Fruit fly (Drosophila melanogaster) whole organism, prepupa: ENCODE data around the gene CG43702.

Experiments
- CG10631 ChIP-seq: fragments of 200-800 bp; sonication (Bioruptor generic); optimal IDR thresholded peaks from 2 replicates; lab custom pipeline; 2016; ENCODE audit warnings: missing biosample characterization, missing genetic modification characterization
- CG11762 ChIP-seq: fragments of 200-800 bp; sonication (Bioruptor generic); optimal IDR thresholded peaks from 3 replicates; lab custom pipeline; 2016; ENCODE audit warnings: missing biosample characterization, missing genetic modification characterization; ENCODE audit not compliant: insufficient read depth
- CG15336 ChIP-seq: fragments of 200-800 bp; sonication (Bioruptor generic); IDR thresholded peaks from 2 replicates; pipeline ENCODE4 v1.3.6; 2022; ENCODE audit warnings: missing biosample characterization, missing genetic modification characterization
- CG1621 ChIP-seq: fragments of 200-800 bp; sonication (Bioruptor generic); optimal IDR thresholded peaks from 3 replicates; lab custom pipeline; 2018; ENCODE audit warnings: missing biosample characterization, mild to moderate bottlenecking, missing genetic modification characterization
- CG16779 ChIP-seq: fragments of 200-800 bp; sonication (Bioruptor generic); optimal IDR thresholded peaks from 3 replicates; lab custom pipeline; 2017; ENCODE audit warnings: missing biosample characterization, mild to moderate bottlenecking, missing genetic modification characterization
- CG3032 ChIP-seq: fragments of 200-800 bp; optimal IDR thresholded peaks from 2 replicates; lab custom pipeline; 2019; ENCODE audit warnings: missing biosample characterization, mild to moderate bottlenecking, missing genetic modification characterization, moderate library complexity
- CG32006 ChIP-seq: fragments of 200-800 bp; sonication (Bioruptor generic); optimal IDR thresholded peaks from 3 replicates; lab custom pipeline; 2017; ENCODE audit warnings: missing biosample characterization, mild to moderate bottlenecking, missing genetic modification characterization
- CG3919 ChIP-seq: fragments of 200-800 bp; sonication (Bioruptor generic); optimal IDR thresholded peaks from 3 replicates; lab custom pipeline; 2016; ENCODE audit warnings: missing biosample characterization, missing genetic modification characterization
- CG4318 ChIP-seq: fragments of 200-800 bp; sonication (Bioruptor generic); optimal IDR thresholded peaks from 3 replicates; lab custom pipeline; 2017; ENCODE audit warnings: missing biosample characterization, mild to moderate bottlenecking, missing genetic modification characterization
- CG6163 ChIP-seq: fragments of 200-800 bp; sonication (Bioruptor generic); IDR thresholded peaks from 3 replicates; pipeline ENCODE4 v1.3.6; 2022; ENCODE audit warnings: missing biosample characterization, missing genetic modification characterization
- CG6808 ChIP-seq: fragments of 200-800 bp; sonication (Bioruptor generic); optimal IDR thresholded peaks from 3 replicates; lab custom pipeline; 2017; ENCODE audit warnings: missing biosample characterization, missing genetic modification characterization, mild to moderate bottlenecking, moderate library complexity, missing genetic modification reagents
- CG6854 ChIP-seq: fragments of 200-800 bp; sonication (Bioruptor generic); optimal IDR thresholded peaks from 2 replicates; lab custom pipeline; 2017; ENCODE audit warnings: missing biosample characterization, mild to moderate bottlenecking, missing genetic modification characterization
- CG7368 ChIP-seq: fragments of 200-800 bp; sonication (Bioruptor generic); optimal IDR thresholded peaks from 3 replicates; lab custom pipeline; 2016; ENCODE audit warnings: missing biosample characterization, missing genetic modification characterization
- CG8119 ChIP-seq: fragments of 200-800 bp; sonication (Bioruptor generic); IDR thresholded peaks from 3 replicates; pipeline ENCODE4 v1.3.6; 2022; ENCODE audit warnings: missing biosample characterization, missing genetic modification characterization
- CG9139 ChIP-seq: fragments of 200-800 bp; sonication (Bioruptor generic); optimal IDR thresholded peaks from 3 replicates; lab custom pipeline; 2017; ENCODE audit warnings: missing biosample characterization, mild to moderate bottlenecking, missing genetic modification characterization
- Eip93F ChIP-seq: fragments of 200-800 bp; sonication (Bioruptor generic); optimal IDR thresholded peaks from 2 replicates; lab custom pipeline; 2016; ENCODE audit warnings: missing biosample characterization, mild to moderate bottlenecking, missing genetic modification characterization
- Ets96B ChIP-seq: fragments of 200-800 bp; optimal IDR thresholded peaks from 2 replicates; lab custom pipeline; 2019; ENCODE audit warnings: missing biosample characterization, mild to moderate bottlenecking, missing genetic modification characterization, moderate library complexity
- Gug ChIP-seq: fragments of 200-800 bp; sonication (Bioruptor generic); IDR thresholded peaks from 2 replicates; pipeline ENCODE4 v1.3.6; 2022; ENCODE audit warnings: missing biosample characterization, missing genetic modification characterization
- Hr38 ChIP-seq: sonication (Bioruptor generic); optimal IDR thresholded peaks from 2 replicates; lab custom pipeline; 2016; ENCODE audit warnings: missing biosample characterization, missing genetic modification characterization
- Hr4 ChIP-seq: fragments of 200-800 bp; sonication (Bioruptor generic); optimal IDR thresholded peaks from 3 replicates; lab custom pipeline; 2016; ENCODE audit warnings: missing biosample characterization, missing genetic modification characterization
- Lpt ChIP-seq: fragments of 200-800 bp; sonication (Bioruptor generic); optimal IDR thresholded peaks from 3 replicates; lab custom pipeline; 2016; ENCODE audit warnings: missing biosample characterization, missing genetic modification characterization
- Met ChIP-seq: fragments of 200-800 bp; sonication (Bioruptor generic); optimal IDR thresholded peaks from 3 replicates; lab custom pipeline; 2016; ENCODE audit warnings: missing biosample characterization, missing genetic modification characterization
- Smox ChIP-seq: fragments of 200-800 bp; sonication (Bioruptor generic); optimal IDR thresholded peaks from 3 replicates; lab custom pipeline; 2016; ENCODE audit warnings: missing biosample characterization, missing genetic modification characterization
- Sox14 ChIP-seq: fragments of 200-800 bp; sonication (Bioruptor generic); optimal IDR thresholded peaks from 3 replicates; lab custom pipeline; 2016; ENCODE audit warnings: missing biosample characterization, missing genetic modification characterization
- Sox15 ChIP-seq: fragments of 200-800 bp; sonication (Bioruptor generic); optimal IDR thresholded peaks from 3 replicates; lab custom pipeline; 2016; ENCODE audit warnings: missing biosample characterization, missing genetic modification characterization
- cyc ChIP-seq: fragments of 200-800 bp; sonication (Bioruptor generic); optimal IDR thresholded peaks from 3 replicates; lab custom pipeline; 2016; ENCODE audit warnings: missing biosample characterization, missing genetic modification characterization
- dac ChIP-seq: fragments of 200-800 bp; sonication (Bioruptor generic); optimal IDR thresholded peaks from 2 replicates; lab custom pipeline; 2017; ENCODE audit warnings: missing biosample characterization, mild to moderate bottlenecking, missing genetic modification characterization
- eg ChIP-seq: fragments of 200-800 bp; sonication (Bioruptor generic); IDR thresholded peaks from 3 replicates; pipeline ENCODE4 v1.3.6; 2022; ENCODE audit warnings: missing biosample characterization, missing genetic modification characterization
- esn ChIP-seq: fragments of 200-800 bp; sonication (Bioruptor generic); optimal IDR thresholded peaks from 2 replicates; lab custom pipeline; 2016; ENCODE audit warnings: missing biosample characterization, mild to moderate bottlenecking, missing genetic modification characterization, moderate library complexity
- fd85E ChIP-seq: fragments of 200-800 bp; sonication (Bioruptor generic); optimal IDR thresholded peaks from 3 replicates; lab custom pipeline; 2016; ENCODE audit warnings: missing biosample characterization, missing genetic modification characterization
- fkh ChIP-seq: fragments of 200-800 bp; sonication (Bioruptor generic); optimal IDR thresholded peaks from 3 replicates; lab custom pipeline; 2017; ENCODE audit warnings: missing biosample characterization, mild to moderate bottlenecking, missing genetic modification characterization, moderate library complexity
- lz ChIP-seq: fragments of 200-800 bp; sonication (Bioruptor generic); optimal IDR thresholded peaks from 3 replicates; lab custom pipeline; 2016; ENCODE audit warnings: missing biosample characterization, missing genetic modification characterization
- net ChIP-seq: fragments of 200-800 bp; sonication (Bioruptor generic); optimal IDR thresholded peaks from 3 replicates; lab custom pipeline; 2016; ENCODE audit warnings: missing biosample characterization, missing genetic modification characterization
- salr ChIP-seq, 2 experiments: fragments of 200-800 bp; sonication (Bioruptor generic); optimal IDR thresholded peaks; 3 replicates each; lab custom pipeline; 2016 to 2018; ENCODE audit warnings: missing biosample characterization in 2 of 2, missing genetic modification characterization in 2 of 2, mild to moderate bottlenecking in 1 of 2
- ss ChIP-seq, 2 experiments: fragments of 200-800 bp; sonication (Bioruptor generic); optimal IDR thresholded peaks; 2 replicates in 1 of 2; 3 replicates in 1 of 2; lab custom pipeline; 2017 to 2018; ENCODE audit warnings: mild to moderate bottlenecking in 2 of 2, missing biosample characterization in 2 of 2, missing genetic modification characterization in 2 of 2, moderate library complexity in 1 of 2
- svp ChIP-seq: fragments of 200-800 bp; sonication (Bioruptor generic); peaks from one replicate; lab custom pipeline; 2016; ENCODE audit warnings: missing biosample characterization, missing genetic modification characterization
- topi ChIP-seq: fragments of 200-800 bp; sonication (Bioruptor generic); optimal IDR thresholded peaks from 3 replicates; lab custom pipeline; 2016; ENCODE audit warnings: missing biosample characterization, missing genetic modification characterization
- vri ChIP-seq: fragments of 200-800 bp; sonication (Bioruptor generic); optimal IDR thresholded peaks from 3 replicates; lab custom pipeline; 2016; ENCODE audit warnings: missing biosample characterization, mild to moderate bottlenecking, missing genetic modification characterization

The CG43702 gene

dm6 chr3L:21342592-21342991 lies 44.1 kb downstream of the CG43702 start:
- TF ChIP-seq vri (GFP tag; lab: Kevin White, UChicago) (peak; percentile 91), CG16779 (no peak)

- TF ChIP-seq CG9139 (GFP tag; lab: Kevin White, UChicago) (no peak), CG4318 (GFP tag; lab: Kevin White, UChicago) (no peak), CG3919 (no peak), dac (GFP tag; lab: Kevin White, UChicago) (no peak), Hr4 (GFP tag; lab: Kevin White, UChicago) (no peak), eg (GFP tag; lab: Robert Waterston, UW) (no peak; the same call in 2 of the 3 replicates), net (GFP tag; lab: Kevin White, UChicago) (no peak), CG7368 (GFP tag; lab: Kevin White, UChicago) (no peak), svp (no peak), Sox14 (GFP tag; lab: Kevin White, UChicago) (peak; percentile 92), fkh (GFP tag; lab: Kevin White, UChicago) (no peak), Lpt (no peak), CG6808 (GFP tag; lab: Kevin White, UChicago) (no peak), CG10631 (GFP tag; lab: Kevin White, UChicago) (no peak), CG8119 (GFP tag; lab: Robert Waterston, UW) (no peak), CG15336 (peak; percentile 49), salr (GFP tag; optimal IDR thresholded peaks at IDR 0.05; lab: Kevin White, UChicago) (no peak), CG6854 (GFP tag; lab: Kevin White, UChicago) (no peak), ss (GFP tag; optimal IDR thresholded peaks at IDR 0.05; lab: Kevin White, UChicago) (no peak), esn (GFP tag; lab: Kevin White, UChicago) (peak; percentile 15), CG32006 (GFP tag; lab: Kevin White, UChicago) (no peak), CG6163 (GFP tag; lab: Robert Waterston, UW) (0 out of 3 replicates have a peak, but pooled peaks have one; percentile 29), CG11762 (GFP tag; lab: Kevin White, UChicago) (no peak), Sox15 (no peak), vri (GFP tag; lab: Kevin White, UChicago) (peak; percentile 17), Smox (GFP tag; lab: Kevin White, UChicago) (no peak), CG3032 (tag; lab: Kevin White, UChicago) (no peak), cyc (GFP tag; lab: Kevin White, UChicago) (no peak), Eip93F (GFP tag; lab: Kevin White, UChicago) (no peak), lz (GFP tag; lab: Kevin White, UChicago) (no peak), fd85E (GFP tag; lab: Kevin White, UChicago) (no peak), topi (GFP tag; lab: Kevin White, UChicago) (no peak), Gug (GFP tag; lab: Robert Waterston, UW) (no peak), Hr38 (no peak)
Measured at dm6 chr3L:21343254-21344083, 45.0 kb downstream of the CG43702 start, which contains the start of the genes Tbc1d8-9 and CG32436. TSS of gene Tbc1d8-9 (minus strand) at chr3L:21343716. TSS of gene CG32436 (plus strand) at chr3L:21344033.

dm6 chr3L:21346463-21347196 lies 48.2 kb downstream of the CG43702 start:
- TF ChIP-seq Ets96B (tag; lab: Kevin White, UChicago): peak; percentile 2
- no peak for TF ChIP-seq Met (GFP tag; lab: Kevin White, UChicago)
- TF ChIP-seq net (GFP tag; lab: Kevin White, UChicago): no peak
- TF ChIP-seq ss (GFP tag; optimal IDR thresholded peaks at IDR 0.05; lab: Kevin White, UChicago): peak in 1 of 2 experiments; percentile 43
- TF ChIP-seq CG1621 (tag; lab: Kevin White, UChicago): peak; percentile 43
